Fruit fly (Drosophila melanogaster) whole organism, prepupa: ENCODE measurements around the gene sro.

ENCODE experiments used
- CG10631 ChIP-seq: fragments of 200-800 bp; sonication (Bioruptor generic); optimal IDR thresholded peaks from 2 replicates; lab custom pipeline; 2016; ENCODE audit warnings: missing biosample characterization, missing genetic modification characterization
- CG10669 ChIP-seq: fragments of 200-800 bp; sonication (Bioruptor generic); optimal IDR thresholded peaks from 3 replicates; lab custom pipeline; 2018; ENCODE audit warnings: missing biosample characterization, mild to moderate bottlenecking, missing genetic modification characterization, moderate library complexity
- CG11294 ChIP-seq: fragments of 200-800 bp; sonication (Bioruptor generic); IDR thresholded peaks from 2 replicates; pipeline ENCODE4 v1.3.6; 2022; ENCODE audit warnings: missing biosample characterization, missing genetic modification characterization
- CG11902 ChIP-seq: fragments of 200-800 bp; sonication (Bioruptor generic); optimal IDR thresholded peaks from 3 replicates; lab custom pipeline; 2016; ENCODE audit warnings: missing biosample characterization, missing genetic modification characterization
- CG15336 ChIP-seq: fragments of 200-800 bp; sonication (Bioruptor generic); IDR thresholded peaks from 2 replicates; pipeline ENCODE4 v1.3.6; 2022; ENCODE audit warnings: missing biosample characterization, missing genetic modification characterization
- CG1621 ChIP-seq: fragments of 200-800 bp; sonication (Bioruptor generic); optimal IDR thresholded peaks from 3 replicates; lab custom pipeline; 2018; ENCODE audit warnings: missing biosample characterization, mild to moderate bottlenecking, missing genetic modification characterization
- CG16779 ChIP-seq: fragments of 200-800 bp; sonication (Bioruptor generic); optimal IDR thresholded peaks from 3 replicates; lab custom pipeline; 2017; ENCODE audit warnings: missing biosample characterization, mild to moderate bottlenecking, missing genetic modification characterization
- CG3032 ChIP-seq: fragments of 200-800 bp; optimal IDR thresholded peaks from 2 replicates; lab custom pipeline; 2019; ENCODE audit warnings: missing biosample characterization, mild to moderate bottlenecking, missing genetic modification characterization, moderate library complexity
- CG32006 ChIP-seq: fragments of 200-800 bp; sonication (Bioruptor generic); optimal IDR thresholded peaks from 3 replicates; lab custom pipeline; 2017; ENCODE audit warnings: missing biosample characterization, mild to moderate bottlenecking, missing genetic modification characterization
- CG3919 ChIP-seq: fragments of 200-800 bp; sonication (Bioruptor generic); optimal IDR thresholded peaks from 3 replicates; lab custom pipeline; 2016; ENCODE audit warnings: missing biosample characterization, missing genetic modification characterization
- CG4318 ChIP-seq: fragments of 200-800 bp; sonication (Bioruptor generic); optimal IDR thresholded peaks from 3 replicates; lab custom pipeline; 2017; ENCODE audit warnings: missing biosample characterization, mild to moderate bottlenecking, missing genetic modification characterization
- CG6163 ChIP-seq: fragments of 200-800 bp; sonication (Bioruptor generic); IDR thresholded peaks from 3 replicates; pipeline ENCODE4 v1.3.6; 2022; ENCODE audit warnings: missing biosample characterization, missing genetic modification characterization
- CG6854 ChIP-seq: fragments of 200-800 bp; sonication (Bioruptor generic); optimal IDR thresholded peaks from 2 replicates; lab custom pipeline; 2017; ENCODE audit warnings: missing biosample characterization, mild to moderate bottlenecking, missing genetic modification characterization
- CG8119 ChIP-seq: fragments of 200-800 bp; sonication (Bioruptor generic); IDR thresholded peaks from 3 replicates; pipeline ENCODE4 v1.3.6; 2022; ENCODE audit warnings: missing biosample characterization, missing genetic modification characterization
- CG8319 ChIP-seq: fragments of 200-800 bp; sonication (Bioruptor generic); optimal IDR thresholded peaks from 3 replicates; lab custom pipeline; 2016; ENCODE audit warnings: missing biosample characterization, missing genetic modification characterization
- CG8632 ChIP-seq: fragments of 200-800 bp; sonication (Bioruptor generic); optimal IDR thresholded peaks from 3 replicates; lab custom pipeline; 2016; ENCODE audit warnings: missing biosample characterization, missing genetic modification characterization
- Eip75B ChIP-seq: fragments of 200-800 bp; sonication (Bioruptor generic); optimal IDR thresholded peaks from 3 replicates; lab custom pipeline; 2016; ENCODE audit warnings: missing biosample characterization, missing genetic modification characterization
- Eip78C ChIP-seq: fragments of 200-800 bp; sonication (Bioruptor generic); peaks from one replicate; lab custom pipeline; 2016; ENCODE audit warnings: missing biosample characterization, missing genetic modification characterization
- Eip93F ChIP-seq: fragments of 200-800 bp; sonication (Bioruptor generic); optimal IDR thresholded peaks from 2 replicates; lab custom pipeline; 2016; ENCODE audit warnings: missing biosample characterization, mild to moderate bottlenecking, missing genetic modification characterization
- Ets21C ChIP-seq: fragments of 200-800 bp; sonication (Bioruptor generic); optimal IDR thresholded peaks from 3 replicates; lab custom pipeline; 2016; ENCODE audit warnings: missing biosample characterization, missing genetic modification characterization
- Hr39 ChIP-seq: fragments of 200-800 bp; sonication (Bioruptor generic); optimal IDR thresholded peaks from 2 replicates; lab custom pipeline; 2016; ENCODE audit warnings: missing biosample characterization, missing genetic modification characterization
- Hr4 ChIP-seq: fragments of 200-800 bp; sonication (Bioruptor generic); optimal IDR thresholded peaks from 3 replicates; lab custom pipeline; 2016; ENCODE audit warnings: missing biosample characterization, missing genetic modification characterization
- Lpt ChIP-seq: fragments of 200-800 bp; sonication (Bioruptor generic); optimal IDR thresholded peaks from 3 replicates; lab custom pipeline; 2016; ENCODE audit warnings: missing biosample characterization, missing genetic modification characterization
- Met ChIP-seq: fragments of 200-800 bp; sonication (Bioruptor generic); optimal IDR thresholded peaks from 3 replicates; lab custom pipeline; 2016; ENCODE audit warnings: missing biosample characterization, missing genetic modification characterization
- OdsH ChIP-seq: fragments of 200-800 bp; sonication (Bioruptor generic); optimal IDR thresholded peaks from 3 replicates; lab custom pipeline; 2016; ENCODE audit warnings: missing biosample characterization, missing genetic modification characterization
- Sox14 ChIP-seq: fragments of 200-800 bp; sonication (Bioruptor generic); optimal IDR thresholded peaks from 3 replicates; lab custom pipeline; 2016; ENCODE audit warnings: missing biosample characterization, missing genetic modification characterization
- dsx ChIP-seq: fragments of 200-800 bp; optimal IDR thresholded peaks from 3 replicates; lab custom pipeline; 2019; ENCODE audit warnings: missing biosample characterization, mild to moderate bottlenecking, missing genetic modification characterization, moderate library complexity; ENCODE audit not compliant: poor library complexity, severe bottlenecking
- eg ChIP-seq: fragments of 200-800 bp; sonication (Bioruptor generic); IDR thresholded peaks from 3 replicates; pipeline ENCODE4 v1.3.6; 2022; ENCODE audit warnings: missing biosample characterization, missing genetic modification characterization
- esn ChIP-seq: fragments of 200-800 bp; sonication (Bioruptor generic); optimal IDR thresholded peaks from 2 replicates; lab custom pipeline; 2016; ENCODE audit warnings: missing biosample characterization, mild to moderate bottlenecking, missing genetic modification characterization, moderate library complexity
- fd59A ChIP-seq: fragments of 200-800 bp; sonication (Bioruptor generic); optimal IDR thresholded peaks from 2 replicates; lab custom pipeline; 2017; ENCODE audit warnings: missing biosample characterization, mild to moderate bottlenecking, missing genetic modification characterization, missing genetic modification reagents
- fkh ChIP-seq: fragments of 200-800 bp; sonication (Bioruptor generic); optimal IDR thresholded peaks from 3 replicates; lab custom pipeline; 2017; ENCODE audit warnings: missing biosample characterization, mild to moderate bottlenecking, missing genetic modification characterization, moderate library complexity
- net ChIP-seq: fragments of 200-800 bp; sonication (Bioruptor generic); optimal IDR thresholded peaks from 3 replicates; lab custom pipeline; 2016; ENCODE audit warnings: missing biosample characterization, missing genetic modification characterization
- pdm3 ChIP-seq: fragments of 200-800 bp; sonication (Bioruptor generic); optimal IDR thresholded peaks from 3 replicates; lab custom pipeline; 2016; ENCODE audit warnings: missing biosample characterization, missing genetic modification characterization
- ss ChIP-seq, 2 experiments: fragments of 200-800 bp; sonication (Bioruptor generic); optimal IDR thresholded peaks; 2 replicates in 1 of 2; 3 replicates in 1 of 2; lab custom pipeline; 2017 to 2018; ENCODE audit warnings: mild to moderate bottlenecking in 2 of 2, missing biosample characterization in 2 of 2, missing genetic modification characterization in 2 of 2, moderate library complexity in 1 of 2
- vri ChIP-seq: fragments of 200-800 bp; sonication (Bioruptor generic); optimal IDR thresholded peaks from 3 replicates; lab custom pipeline; 2016; ENCODE audit warnings: missing biosample characterization, mild to moderate bottlenecking, missing genetic modification characterization

Gene sro

DNA sequence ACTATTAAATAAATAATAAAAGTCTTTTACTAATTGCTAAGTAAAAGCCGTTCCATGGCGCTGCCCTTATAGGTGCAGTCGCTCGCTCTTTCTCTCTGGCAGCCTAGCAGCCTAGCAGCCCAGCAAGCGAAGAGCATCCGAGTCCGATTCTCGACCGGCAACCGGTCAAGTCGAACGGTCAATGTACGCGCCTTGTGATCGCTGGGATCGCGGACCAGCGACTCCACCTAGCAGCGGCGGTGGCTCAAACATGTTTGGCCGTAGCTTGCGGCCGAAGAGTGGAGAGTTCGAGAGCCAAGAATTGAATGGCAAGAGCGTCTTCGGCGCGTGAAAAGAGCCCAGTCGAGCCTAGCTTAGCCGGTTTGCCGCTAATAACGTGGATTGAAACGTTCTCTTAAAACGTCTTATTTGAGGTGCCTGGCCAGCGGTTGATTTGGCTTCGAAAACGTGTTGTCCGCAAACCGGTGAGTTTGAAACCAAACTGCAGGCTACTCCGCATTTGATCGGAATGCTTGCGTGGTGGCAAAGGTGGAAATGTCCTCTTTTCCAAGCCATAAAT lies 34.9 kb downstream of the sro start:
- TF ChIP-seq Eip93F (GFP tag; lab: Kevin White, UChicago) (no peak), CG6854 (GFP tag; lab: Kevin White, UChicago) (no peak), CG16779 (tag; lab: Kevin White, UChicago) (no peak), CG4318 (GFP tag; lab: Kevin White, UChicago) (no peak), CG11294 (GFP tag; lab: Robert Waterston, UW) (no peak), CG8119 (peak; percentile 29; the same call in 1 of the 3 replicates), dsx (no peak), Eip78C (GFP tag; lab: Kevin White, UChicago) (peak; percentile 26)

DNA sequence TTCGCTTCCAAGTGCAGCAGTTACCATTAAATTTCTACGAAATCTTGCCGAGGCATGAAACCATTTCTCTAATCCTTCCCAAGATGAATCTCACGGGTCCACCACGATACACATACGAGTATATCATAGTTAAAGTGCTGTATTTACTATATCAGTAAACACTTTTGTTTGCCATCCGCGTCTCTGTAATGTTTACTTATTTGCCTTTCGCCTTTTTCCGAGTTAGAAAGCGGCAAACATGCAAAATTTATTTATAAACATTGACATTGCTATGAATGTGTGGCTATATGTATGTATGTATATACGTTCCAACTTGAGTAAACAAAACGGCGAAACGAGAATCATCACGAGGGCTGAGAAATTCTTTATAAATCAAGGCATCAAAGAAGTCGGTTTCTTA lies 36.5 kb downstream of the sro start:
- TF ChIP-seq Hr39 (no peak), Eip78C (GFP tag; lab: Kevin White, UChicago) (peak; percentile 37), vri (GFP tag; lab: Kevin White, UChicago) (no peak), fkh (peak; percentile 84)

DNA sequence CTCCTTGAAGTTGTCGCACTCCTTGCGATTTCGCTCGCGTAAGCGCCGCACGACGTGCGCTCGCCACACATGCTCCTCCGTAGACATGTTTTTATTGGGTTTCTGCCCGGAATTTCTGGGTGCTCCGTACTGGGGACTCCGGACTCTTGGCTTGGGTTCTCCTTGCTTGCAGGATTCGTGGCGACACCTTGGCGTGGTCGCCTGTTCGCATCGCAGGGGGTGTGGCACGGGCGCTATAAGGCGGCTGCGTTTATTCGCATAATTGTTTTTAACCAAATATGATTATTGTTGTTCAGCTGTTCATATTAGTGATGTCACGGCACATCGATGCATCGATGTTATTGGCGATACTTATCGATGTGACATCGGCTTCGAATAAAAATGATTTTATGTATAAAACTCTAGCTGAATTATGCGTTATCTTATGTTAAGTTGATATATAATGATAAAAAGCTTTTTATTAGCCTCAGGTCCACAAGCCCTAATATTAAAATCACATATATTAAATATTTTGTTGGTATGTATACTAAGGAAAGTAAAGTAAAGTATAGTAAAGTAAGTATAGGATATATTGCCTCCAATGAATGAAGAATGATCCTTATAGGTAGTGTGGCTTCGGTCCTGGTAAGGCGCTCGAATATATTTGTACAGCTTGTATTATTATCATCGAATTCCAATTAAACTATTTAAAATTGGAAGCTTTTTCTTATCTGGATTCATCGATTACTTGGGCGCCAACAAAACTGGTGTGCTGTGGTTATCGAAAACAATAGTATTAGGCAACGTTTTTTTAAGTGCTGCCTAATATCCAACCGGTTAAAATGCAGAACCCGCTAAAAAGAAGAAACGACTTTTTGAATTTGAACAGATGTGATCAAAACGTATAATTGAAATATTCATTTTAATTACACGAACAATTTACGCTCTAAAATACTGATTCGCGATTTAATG lies 40.6 kb downstream of the sro start, which contains the start of gene Atg16:
Gene Atg16, minus strand, starts transcription at position 343 of the 951 bp plus-strand sequence.
- TF ChIP-seq Sox14 (peak; percentile 1), esn (GFP tag; lab: Kevin White, UChicago) (peak; percentile 16), CG1621 (peak; percentile 30), CG10631 (GFP tag; lab: Kevin White, UChicago) (peak; percentile 1), Lpt (GFP tag; lab: Kevin White, UChicago) (no peak), CG10669 (GFP tag; lab: Kevin White, UChicago) (no peak)
- TF ChIP-seq, all 60 proteins: peak for 4

DNA sequence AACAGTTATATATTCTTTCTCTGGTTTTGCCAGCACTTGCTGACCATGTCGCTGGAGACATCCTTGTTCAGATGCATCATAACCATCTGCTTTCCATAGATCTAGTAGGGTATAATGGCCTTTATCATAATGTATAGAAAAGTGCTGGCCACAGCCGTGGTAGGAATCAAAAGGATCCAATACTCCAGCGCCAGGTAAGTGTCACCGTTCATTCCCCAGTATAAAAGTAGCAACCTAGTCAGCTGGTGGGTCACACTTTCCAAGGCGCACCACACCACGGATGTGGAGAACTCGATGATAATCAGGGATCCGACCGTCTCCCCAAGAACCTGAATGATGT lies 41.3 kb downstream of the sro start, which contains the start of gene Prtl99C:
Gene Prtl99C, plus strand, starts transcription at position 241 of the 340 bp plus-strand sequence.
- TF ChIP-seq dsx (no peak), Eip75B (GFP tag; lab: Kevin White, UChicago) (no peak), fkh (no peak), Hr39 (no peak), CG8632 (GFP tag; lab: Kevin White, UChicago) (no peak), net (GFP tag; lab: Kevin White, UChicago) (no peak)

DNA sequence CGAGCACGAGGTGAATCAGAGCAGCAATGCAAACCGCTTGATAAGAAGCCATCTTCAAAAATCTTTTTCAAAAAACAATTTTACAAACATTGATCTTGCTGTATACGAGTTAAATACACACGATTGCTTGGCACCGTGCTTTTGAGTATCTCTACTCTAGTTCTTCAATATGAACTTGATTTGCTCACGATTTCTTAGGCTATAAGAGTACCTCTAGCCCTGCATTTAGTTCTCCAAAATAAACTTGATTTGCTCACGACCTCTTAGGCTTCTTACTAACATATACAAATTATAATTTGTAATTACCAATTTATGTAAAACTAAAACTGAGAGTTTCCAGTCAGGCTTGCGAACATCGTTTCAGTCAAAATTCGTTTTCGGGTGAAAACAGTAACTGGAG lies 41.8 kb downstream of the sro start, which contains the start of gene CG42592:
Gene CG42592, minus strand, starts transcription at position 101 of the 400 bp plus-strand sequence.
- TF ChIP-seq Eip75B (GFP tag; lab: Kevin White, UChicago) = no peak

DNA sequence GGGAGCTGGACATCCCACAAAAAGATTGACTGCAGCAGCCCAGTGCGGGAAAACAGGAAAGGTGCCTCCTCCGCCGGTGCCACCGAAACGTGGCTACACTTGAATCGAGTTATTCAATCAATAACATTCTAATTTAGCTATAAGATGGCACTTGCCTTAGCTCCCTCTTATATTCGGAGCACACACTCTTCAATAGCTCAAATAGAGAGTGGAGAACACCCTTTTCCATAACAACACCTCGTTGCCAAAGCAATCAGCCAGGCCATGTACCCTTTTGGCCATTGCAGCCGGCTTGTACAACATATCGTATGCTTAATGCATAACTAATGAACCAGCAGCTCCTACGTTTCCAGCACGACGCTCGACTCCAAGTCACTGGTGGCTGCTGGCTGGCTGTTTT lies 43.4 kb downstream of the sro start:
- peak; percentile 4 for TF ChIP-seq pdm3 (GFP tag; lab: Kevin White, UChicago)
- TF ChIP-seq CG3032 (tag; lab: Kevin White, UChicago) = no peak
- TF ChIP-seq Hr4 (GFP tag; lab: Kevin White, UChicago) = peak; percentile 42
- TF ChIP-seq fd59A (GFP tag; lab: Kevin White, UChicago) = no peak
- peak; percentile 72; the same call in 2 of the 3 replicates for TF ChIP-seq CG8119
- TF ChIP-seq OdsH (GFP tag; lab: Kevin White, UChicago) = no peak
- TF ChIP-seq CG11294 (GFP tag; lab: Robert Waterston, UW) = 0 out of 2 replicates have a peak, but pooled peaks have one; percentile 5
- no peak for TF ChIP-seq fkh
- TF ChIP-seq CG11902 (GFP tag; lab: Kevin White, UChicago) = no peak
- peak; percentile 64 for TF ChIP-seq CG32006 (GFP tag; lab: Kevin White, UChicago)
- TF ChIP-seq CG15336 (GFP tag; lab: Robert Waterston, UW) = peak; percentile 71
- TF ChIP-seq CG8319 (GFP tag; lab: Kevin White, UChicago) = no peak
- TF ChIP-seq CG3919 (GFP tag; lab: Kevin White, UChicago) = no peak
- TF ChIP-seq CG10631 (GFP tag; lab: Kevin White, UChicago) = peak; percentile 29
- no peak for TF ChIP-seq CG6854 (GFP tag; lab: Kevin White, UChicago)
- peak; percentile 58; the same call in 1 of the 3 replicates for TF ChIP-seq eg
- no peak for TF ChIP-seq Eip75B (GFP tag; lab: Kevin White, UChicago)
- TF ChIP-seq ss (GFP tag; optimal IDR thresholded peaks at IDR 0.05; lab: Kevin White, UChicago) = peak in 1 of 2 experiments; percentile 34
- TF ChIP-seq CG6163 (GFP tag; lab: Robert Waterston, UW) = 0 out of 3 replicates have a peak, but pooled peaks have one; percentile 49
- TF ChIP-seq Eip78C (GFP tag; lab: Kevin White, UChicago) = peak; percentile 49
- no peak for TF ChIP-seq Ets21C (GFP tag; lab: Kevin White, UChicago)
- no peak for TF ChIP-seq Met (GFP tag; lab: Kevin White, UChicago)
- TF ChIP-seq Hr39 = no peak
